Worm (Caenorhabditis elegans): Measurements from ENCODE around the gene C44B12.3.

The C44B12.3 gene

ce11 chrIV:1147594-1147993 lies 43.0 kb downstream of the C44B12.3 start:
- TF ChIP-seq unc-30 (tag; optimal IDR thresholded peaks at IDR 0.05), result no peak
- TF ChIP-seq tbx-2 (tag; optimal IDR thresholded peaks at IDR 0.05), result no peak
- no peak for TF ChIP-seq Y116A8C.19 (tag; optimal IDR thresholded peaks at IDR 0.05; ENCODE audit: borderline replicate concordance)
- TF ChIP-seq nhr-47 (tag; optimal IDR thresholded peaks at IDR 0.05), result no peak
- peak; percentile 57 for TF ChIP-seq tlp-1 (tag; optimal IDR thresholded peaks at IDR 0.05)
- TF ChIP-seq elt-2 (tag; optimal IDR thresholded peaks at IDR 0.05), result peak; percentile 84
- no peak for TF ChIP-seq sup-37 (GFP tag; optimal IDR thresholded peaks at IDR 0.05)
- no peak for TF ChIP-seq lsy-2 (tag; optimal IDR thresholded peaks at IDR 0.05)
- TF ChIP-seq nhr-85 (tag), result peak; percentile 11
- TF ChIP-seq efl-1 (optimal IDR thresholded peaks at IDR 0.05), result no peak
- TF ChIP-seq efl-1 (GFP tag; optimal IDR thresholded peaks at IDR 0.05 in 1 of 2), result peak in 1 of 2 experiments; percentile 69

- no peak for TF ChIP-seq efl-1 (optimal IDR thresholded peaks at IDR 0.05)
- TF ChIP-seq efl-1 (GFP tag; optimal IDR thresholded peaks at IDR 0.05 in 1 of 2), result peak in 1 of 2 experiments; percentile 41
- peak; percentile 31 for TF ChIP-seq pqm-1 (tag; optimal IDR thresholded peaks at IDR 0.05)
- TF ChIP-seq elt-2 (tag; optimal IDR thresholded peaks at IDR 0.05), result peak; percentile 56
- no peak for TF ChIP-seq nhr-12 (tag; optimal IDR thresholded peaks at IDR 0.05)
- peak in 1 of 6 experiments; percentile 10 for TF ChIP-seq elt-3 (tag; optimal IDR thresholded peaks at IDR 0.05)
- peak; percentile 56 for TF ChIP-seq nhr-85 (tag)
- TF ChIP-seq jun-1 (tag; optimal IDR thresholded peaks at IDR 0.05), result no peak
These were observed 44.0 kb downstream of the C44B12.3 start for ce11 chrIV:1148425-1149151.
